Fruit fly (Drosophila melanogaster): ENCODE results near the gene CG17672.

- TF ChIP-seq Smox (GFP tag; optimal IDR thresholded peaks at IDR 0.05): peak; percentile 70
- peak; percentile 75 for TF ChIP-seq achi (GFP tag; optimal IDR thresholded peaks at IDR 0.05)
- TF ChIP-seq Blimp-1 (GFP tag; optimal IDR thresholded peaks at IDR 0.05): peak; percentile 79
- peak; percentile 74 for TF ChIP-seq CG8632 (GFP tag; optimal IDR thresholded peaks at IDR 0.05)
- TF ChIP-seq dsx (GFP tag; optimal IDR thresholded peaks at IDR 0.05; ENCODE audit: poor library complexity, severe bottlenecking): peak; percentile 67
Observed at dm6 chr3L:13041292-13042067, 12.7 kb downstream of the CG17672 start, which contains the start of gene RpS4.
